Worm (Caenorhabditis elegans) whole organism, L4 larva: Measurements from ENCODE around the gene clec-232.

ENCODE experiments used
- D1046.2 ChIP-seq: fragments of 200-800 bp; sonication (Bioruptor generic); IDR thresholded peaks from 2 replicates; pipeline ENCODE4 v1.3.6; 2022; ENCODE audit warnings: missing genetic modification characterization, missing compliant biosample characterization
- aha-1 ChIP-seq: fragments of 150-350 bp; peaks from one replicate; lab custom pipeline; 2014; ENCODE audit warnings: missing biosample characterization, missing genetic modification characterization
- dmd-6 ChIP-seq: fragments of 200-800 bp; sonication (Bioruptor generic); IDR thresholded peaks from 2 replicates; pipeline ENCODE4 v1.3.6; 2022; ENCODE audit warnings: missing genetic modification reagents, missing genetic modification characterization, missing compliant biosample characterization
- egl-27 ChIP-seq: sonication (generic microtip); optimal IDR thresholded peaks from 3 replicates; lab custom pipeline; 2017; ENCODE audit warnings: missing biosample characterization, missing genetic modification reagents, missing genetic modification characterization
- fkh-10 ChIP-seq: fragments of 150-350 bp; optimal IDR thresholded peaks from 2 replicates; lab custom pipeline; 2014; ENCODE audit warnings: missing biosample characterization, missing genetic modification reagents, missing genetic modification characterization
- nhr-28 ChIP-seq: fragments of 150-350 bp; optimal IDR thresholded peaks from 2 replicates; lab custom pipeline; 2014; ENCODE audit warnings: missing biosample characterization, missing genetic modification characterization
- spr-3 ChIP-seq: fragments of 200-800 bp; sonication (Bioruptor generic); optimal IDR thresholded peaks from 2 replicates; lab custom pipeline; 2018; ENCODE audit warnings: mild to moderate bottlenecking, missing genetic modification characterization, missing compliant biosample characterization

- TF ChIP-seq dmd-6 (GFP tag; lab: Robert Waterston, UW), result no peak
- no peak for TF ChIP-seq spr-3 (GFP tag; lab: Kevin White, UChicago)
- no peak for TF ChIP-seq aha-1 (tag; lab: Kevin White, UChicago)
- TF ChIP-seq D1046.2 (GFP tag; lab: Robert Waterston, UW), result no peak
- no peak for TF ChIP-seq nhr-28 (tag; lab: Kevin White, UChicago)
- TF ChIP-seq fkh-10 (GFP tag; lab: Kevin White, UChicago), result no peak
- TF ChIP-seq egl-27 (tag; lab: Kevin White, UChicago), result no peak
Observed at ce11 chrV:16007505-16007904, 31.6 kb downstream of the clec-232 start, which contains the start of gene str-231.
